Worm (Caenorhabditis elegans) whole organism, L1 larva: ENCODE data around the gene ribo-1.

ENCODE experiments used
- C16A3.4 ChIP-seq: fragments of 150-350 bp; optimal IDR thresholded peaks from 2 replicates; lab custom pipeline; 2014; ENCODE audit warnings: missing biosample characterization, missing genetic modification characterization
- C34B4.2 ChIP-seq: sonication (generic microtip); optimal IDR thresholded peaks from 2 replicates; lab custom pipeline; 2017; ENCODE audit warnings: mild to moderate bottlenecking, missing genetic modification characterization, missing compliant biosample characterization
- blmp-1 ChIP-seq: fragments of 150-350 bp; optimal IDR thresholded peaks from 2 replicates; lab custom pipeline; 2014; ENCODE audit warnings: missing biosample characterization, missing genetic modification characterization
- ceh-90 ChIP-seq: sonication (generic microtip); optimal IDR thresholded peaks from 2 replicates; lab custom pipeline; 2016; ENCODE audit warnings: missing genetic modification characterization, missing compliant biosample characterization
- dsc-1 ChIP-seq: sonication (generic microtip); optimal IDR thresholded peaks from 2 replicates; lab custom pipeline; 2016; ENCODE audit warnings: mild to moderate bottlenecking, missing genetic modification characterization, missing compliant biosample characterization
- efl-1 ChIP-seq, 4 experiments: fragments of 150-350 bp; optimal IDR thresholded peaks in 3 of 4; peaks in 1 of 4; 1 replicate in 1 of 4; 2 replicates in 3 of 4; lab custom pipeline; 2014; ENCODE audit warnings: missing biosample characterization in 2 of 4, missing genetic modification characterization in 2 of 4, missing genetic modification reagents in 2 of 4
- efl-3 ChIP-seq: fragments of 200-800 bp; sonication (Bioruptor generic); optimal IDR thresholded peaks from 2 replicates; lab custom pipeline; 2018; ENCODE audit warnings: mild to moderate bottlenecking, missing genetic modification characterization, missing compliant biosample characterization
- elt-2 ChIP-seq: sonication (generic microtip); optimal IDR thresholded peaks from 2 replicates; lab custom pipeline; 2016; ENCODE audit warnings: missing genetic modification characterization, mild to moderate bottlenecking, inconsistent platforms, missing compliant biosample characterization, missing genetic modification reagents
- fkh-10 ChIP-seq: sonication (generic microtip); optimal IDR thresholded peaks from 2 replicates; lab custom pipeline; 2017; ENCODE audit warnings: missing biosample characterization, missing genetic modification reagents, missing genetic modification characterization
- fkh-8 ChIP-seq: sonication (generic microtip); optimal IDR thresholded peaks from 2 replicates; lab custom pipeline; 2016; ENCODE audit warnings: mild to moderate bottlenecking, missing genetic modification characterization, missing compliant biosample characterization
- grh-1 ChIP-seq: fragments of 200-800 bp; sonication (Bioruptor generic); IDR thresholded peaks from 2 replicates; pipeline ENCODE4 v1.3.6; 2022; ENCODE audit warnings: missing genetic modification reagents, missing genetic modification characterization, missing compliant biosample characterization
- hpl-2 ChIP-seq: fragments of 150-350 bp; optimal IDR thresholded peaks from 2 replicates; lab custom pipeline; 2014; ENCODE audit warnings: missing biosample characterization, missing genetic modification reagents, missing genetic modification characterization
- jun-1 ChIP-seq: fragments of 150-350 bp; optimal IDR thresholded peaks from 2 replicates; lab custom pipeline; 2014; ENCODE audit warnings: missing biosample characterization, missing genetic modification reagents, missing genetic modification characterization
- lin-15B ChIP-seq: fragments of 150-350 bp; sonication (generic microtip); optimal IDR thresholded peaks from 3 replicates; lab custom pipeline; 2014; ENCODE audit warnings: missing biosample characterization, missing genetic modification characterization
- lin-35 ChIP-seq, 2 experiments: fragments of 150-350 bp; optimal IDR thresholded peaks; 2 replicates each; lab custom pipeline; 2014; ENCODE audit warnings: missing biosample characterization in 2 of 2, missing genetic modification characterization in 2 of 2, missing genetic modification reagents in 2 of 2
- lin-39 ChIP-seq: fragments of 150-350 bp; optimal IDR thresholded peaks from 2 replicates; lab custom pipeline; 2014; ENCODE audit warnings: missing biosample characterization, missing genetic modification reagents, missing genetic modification characterization
- lir-3 ChIP-seq: sonication (generic microtip); optimal IDR thresholded peaks from 2 replicates; lab custom pipeline; 2016; ENCODE audit warnings: mild to moderate bottlenecking, missing genetic modification characterization, moderate library complexity, missing compliant biosample characterization; ENCODE audit not compliant: poor library complexity
- mdl-1 ChIP-seq, 2 experiments: fragments of 150-350 bp; optimal IDR thresholded peaks; 2 replicates each; lab custom pipeline; 2014 to 2017; ENCODE audit warnings: missing biosample characterization in 2 of 2, missing genetic modification characterization in 2 of 2, inconsistent platforms in 1 of 2
- mef-2 ChIP-seq: fragments of 150-350 bp; optimal IDR thresholded peaks from 2 replicates; lab custom pipeline; 2014; ENCODE audit warnings: missing biosample characterization, missing genetic modification characterization
- nhr-11 ChIP-seq: fragments of 150-350 bp; optimal IDR thresholded peaks from 2 replicates; lab custom pipeline; 2014; ENCODE audit warnings: missing biosample characterization, missing genetic modification characterization
- nhr-19 ChIP-seq: fragments of 200-800 bp; sonication (Bioruptor generic); conservative IDR thresholded peaks from 2 replicates; pipeline ENCODE4 v1.3.6; 2022; ENCODE audit warnings: missing genetic modification characterization, missing compliant biosample characterization
- nhr-20 ChIP-seq: sonication (generic microtip); optimal IDR thresholded peaks from 2 replicates; lab custom pipeline; 2016; ENCODE audit warnings: mild to moderate bottlenecking, missing genetic modification characterization, missing compliant biosample characterization
- nhr-237 ChIP-seq: fragments of 150-350 bp; optimal IDR thresholded peaks from 2 replicates; lab custom pipeline; 2014; ENCODE audit warnings: missing biosample characterization, missing genetic modification characterization
- nhr-28 ChIP-seq: fragments of 150-350 bp; optimal IDR thresholded peaks from 2 replicates; lab custom pipeline; 2014; ENCODE audit warnings: missing biosample characterization, missing genetic modification characterization
- nhr-47 ChIP-seq: sonication (generic microtip); optimal IDR thresholded peaks from 2 replicates; lab custom pipeline; 2016; ENCODE audit warnings: mild to moderate bottlenecking, missing genetic modification characterization, moderate library complexity, missing compliant biosample characterization
- nhr-71 ChIP-seq: sonication (generic microtip); optimal IDR thresholded peaks from 2 replicates; lab custom pipeline; 2016; ENCODE audit warnings: mild to moderate bottlenecking, missing genetic modification characterization, moderate library complexity, missing compliant biosample characterization
- nhr-76 ChIP-seq: sonication (generic microtip); optimal IDR thresholded peaks from 2 replicates; lab custom pipeline; 2017; ENCODE audit warnings: missing biosample characterization, missing genetic modification characterization
- nhr-84 ChIP-seq: sonication (generic microtip); optimal IDR thresholded peaks from 2 replicates; lab custom pipeline; 2017; ENCODE audit warnings: missing biosample characterization, missing genetic modification characterization
- nhr-85 ChIP-seq: sonication (generic microtip); peaks from one replicate; lab custom pipeline; 2016; ENCODE audit warnings: missing genetic modification characterization, inconsistent platforms, missing compliant biosample characterization
- nhr-90 ChIP-seq: sonication (generic microtip); optimal IDR thresholded peaks from 2 replicates; lab custom pipeline; 2016; ENCODE audit warnings: mild to moderate bottlenecking, missing genetic modification characterization, missing compliant biosample characterization; ENCODE audit not compliant: poor library complexity
- snpc-4 ChIP-seq: fragments of 150-350 bp; optimal IDR thresholded peaks from 2 replicates; lab custom pipeline; 2014; ENCODE audit warnings: missing biosample characterization, missing genetic modification characterization
- snu-23 ChIP-seq: sonication (generic microtip); optimal IDR thresholded peaks from 2 replicates; lab custom pipeline; 2016; ENCODE audit warnings: missing genetic modification characterization, missing compliant biosample characterization
- sup-37 ChIP-seq: fragments of 200-800 bp; sonication (Bioruptor generic); optimal IDR thresholded peaks from 2 replicates; lab custom pipeline; 2018; ENCODE audit warnings: mild to moderate bottlenecking, missing genetic modification characterization, missing compliant biosample characterization
- tlp-1 ChIP-seq: fragments of 150-350 bp; optimal IDR thresholded peaks from 2 replicates; lab custom pipeline; 2014; ENCODE audit warnings: missing biosample characterization, missing genetic modification characterization
- unc-86 ChIP-seq: sonication (generic microtip); optimal IDR thresholded peaks from 2 replicates; lab custom pipeline; 2016; ENCODE audit warnings: missing genetic modification characterization, missing compliant biosample characterization
- unc-98 ChIP-seq: fragments of 200-800 bp; sonication (Bioruptor generic); IDR thresholded peaks from 2 replicates; pipeline ENCODE4 v1.3.6; 2022; ENCODE audit warnings: missing genetic modification characterization, missing compliant biosample characterization
- xbp-1 ChIP-seq: sonication (generic microtip); optimal IDR thresholded peaks from 2 replicates; lab custom pipeline; 2016; ENCODE audit warnings: missing genetic modification characterization, missing compliant biosample characterization
- zag-1 ChIP-seq: fragments of 150-350 bp; optimal IDR thresholded peaks from 2 replicates; lab custom pipeline; 2014; ENCODE audit warnings: missing biosample characterization, missing genetic modification characterization
- ztf-4 ChIP-seq: fragments of 150-350 bp; optimal IDR thresholded peaks from 2 replicates; lab custom pipeline; 2014; ENCODE audit warnings: missing biosample characterization, missing genetic modification characterization

Gene ribo-1

ce11 chrIV:6912851-6913588, 2.5 kb downstream of the ribo-1 start, which contains the start of gene T22D1.3:
Gene T22D1.3 (plus strand): TSS chrIV:6913538.
- no peak for TF ChIP-seq mdl-1 (tag; optimal IDR thresholded peaks at IDR 0.05; lab: Kevin White, UChicago)
- no peak for TF ChIP-seq xbp-1 (tag; lab: Kevin White, UChicago)
- TF ChIP-seq fkh-8 (tag; lab: Kevin White, UChicago), result peak; percentile 46
- no peak for TF ChIP-seq nhr-28 (tag; lab: Kevin White, UChicago)
- no peak for TF ChIP-seq nhr-71 (tag; lab: Kevin White, UChicago)
- TF ChIP-seq nhr-237 (tag; lab: Kevin White, UChicago), result no peak
- no peak for TF ChIP-seq nhr-20 (tag; lab: Kevin White, UChicago)
- no peak for TF ChIP-seq lin-15B (tag; lab: Kevin White, UChicago)
- TF ChIP-seq unc-86 (tag; lab: Kevin White, UChicago), result peak; percentile 30
- TF ChIP-seq lin-35 (GFP tag; optimal IDR thresholded peaks at IDR 0.05; lab: Kevin White, UChicago), result no peak
- TF ChIP-seq unc-98 (GFP tag; lab: Robert Waterston, UW), result no peak
- TF ChIP-seq dsc-1, result peak; percentile 46
- no peak for TF ChIP-seq zag-1 (tag; lab: Kevin White, UChicago)
- TF ChIP-seq C34B4.2 (tag; lab: Kevin White, UChicago), result no peak
- TF ChIP-seq snu-23, result no peak
- no peak for TF ChIP-seq efl-1 (optimal IDR thresholded peaks at IDR 0.05; lab: Kevin White, UChicago)
- TF ChIP-seq efl-1 (GFP tag; optimal IDR thresholded peaks at IDR 0.05 in 1 of 2; lab: Kevin White, UChicago), result peak in 1 of 2 experiments; percentile 88
- no peak for TF ChIP-seq C16A3.4 (tag; lab: Kevin White, UChicago)
- TF ChIP-seq tlp-1 (tag; lab: Kevin White, UChicago), result no peak

DNA sequence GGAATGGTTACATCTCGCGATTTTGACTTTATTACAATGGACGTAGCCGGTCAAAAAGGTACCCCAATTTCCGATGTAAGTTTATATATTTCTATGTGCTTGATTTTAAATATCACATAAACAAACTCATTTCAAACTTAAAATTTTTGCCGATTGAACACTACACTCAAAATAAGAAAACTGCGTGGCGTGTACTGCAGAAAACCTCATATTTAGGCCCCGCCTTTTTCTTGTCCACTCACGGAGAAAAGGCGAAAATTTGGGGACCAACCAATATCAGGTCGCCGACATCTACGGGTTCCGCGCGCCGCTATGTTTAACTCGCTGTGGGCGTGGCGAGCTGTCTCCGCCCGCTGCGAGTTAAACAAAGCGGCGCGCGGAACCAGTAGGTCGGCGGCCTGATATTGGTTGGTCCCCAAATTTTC, 3.7 kb downstream of the ribo-1 start:
- TF ChIP-seq nhr-19 (GFP tag; lab: Robert Waterston, UW), result peak; percentile 52
- TF ChIP-seq nhr-47 (tag; lab: Kevin White, UChicago), result peak; percentile 8
- peak; percentile 71 for TF ChIP-seq snpc-4 (tag; lab: Kevin White, UChicago)
- TF ChIP-seq nhr-85 (tag; lab: Kevin White, UChicago), result peak; percentile 8

DNA sequence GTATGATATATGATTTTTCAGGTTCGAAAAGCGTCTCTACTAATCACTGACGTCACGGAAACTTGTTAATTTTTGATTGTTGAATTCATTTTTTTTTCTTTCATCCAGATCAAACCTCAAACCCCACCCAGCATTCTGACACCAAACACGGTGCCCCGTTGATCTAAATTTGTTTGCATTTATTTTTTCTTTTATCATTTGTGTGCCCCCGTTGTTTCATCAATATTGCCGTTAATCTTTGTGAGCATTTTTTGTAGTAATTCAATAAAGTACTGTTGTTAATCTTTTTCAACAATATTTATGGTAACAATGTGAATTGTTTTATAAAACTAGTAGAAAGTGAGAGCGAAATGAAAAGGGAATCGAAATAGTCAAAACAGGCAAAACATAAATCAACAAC, 6.3 kb downstream of the ribo-1 start:
- TF ChIP-seq fkh-10 (GFP tag; lab: Kevin White, UChicago), result no peak
- TF ChIP-seq ztf-4 (tag; lab: Kevin White, UChicago), result no peak
- TF ChIP-seq nhr-84 (tag; lab: Kevin White, UChicago), result no peak
- TF ChIP-seq elt-2 (tag; lab: Kevin White, UChicago), result no peak
- TF ChIP-seq ceh-90, result no peak
- no peak for TF ChIP-seq nhr-76 (tag; lab: Kevin White, UChicago)
- TF ChIP-seq lin-39 (tag; lab: Kevin White, UChicago), result no peak
- TF ChIP-seq nhr-19 (GFP tag; lab: Robert Waterston, UW), result no peak
- TF ChIP-seq hpl-2 (GFP tag; lab: Kevin White, UChicago), result no peak
- no peak for TF ChIP-seq blmp-1 (tag; lab: Kevin White, UChicago)
- TF ChIP-seq sup-37 (GFP tag; lab: Kevin White, UChicago), result no peak
- no peak for TF ChIP-seq efl-3 (GFP tag; lab: Kevin White, UChicago)
- TF ChIP-seq lin-35 (GFP tag; optimal IDR thresholded peaks at IDR 0.05; lab: Kevin White, UChicago), result no peak
- no peak for TF ChIP-seq jun-1 (tag; lab: Kevin White, UChicago)
- TF ChIP-seq nhr-11 (tag; lab: Kevin White, UChicago), result no peak
- TF ChIP-seq grh-1 (GFP tag; lab: Robert Waterston, UW), result no peak
- TF ChIP-seq mef-2 (tag; lab: Kevin White, UChicago), result no peak
- no peak for TF ChIP-seq nhr-90 (tag; lab: Kevin White, UChicago)
- no peak for TF ChIP-seq lir-3 (tag; lab: Kevin White, UChicago)
